Worm (Caenorhabditis elegans) whole organism, L4 larva: ENCODE data around the gene T05C12.8.

ENCODE experiments used
- ceh-82 ChIP-seq: sonication (generic microtip); optimal IDR thresholded peaks from 2 replicates; lab custom pipeline; 2017; ENCODE audit warnings: missing biosample characterization, missing genetic modification characterization
- egl-27 ChIP-seq: sonication (generic microtip); optimal IDR thresholded peaks from 3 replicates; lab custom pipeline; 2017; ENCODE audit warnings: missing biosample characterization, missing genetic modification reagents, missing genetic modification characterization
- fkh-10 ChIP-seq: fragments of 150-350 bp; optimal IDR thresholded peaks from 2 replicates; lab custom pipeline; 2014; ENCODE audit warnings: missing biosample characterization, missing genetic modification reagents, missing genetic modification characterization
- hlh-30 ChIP-seq: sonication (generic microtip); optimal IDR thresholded peaks from 2 replicates; lab custom pipeline; 2017; ENCODE audit warnings: antibody characterized with exemption, mild to moderate bottlenecking, missing genetic modification characterization, missing compliant biosample characterization; ENCODE audit not compliant: insufficient read depth
- jun-1 ChIP-seq: fragments of 150-350 bp; optimal IDR thresholded peaks from 2 replicates; lab custom pipeline; 2014; ENCODE audit warnings: missing biosample characterization, missing genetic modification reagents, missing genetic modification characterization
- lin-1 ChIP-seq: fragments of 200-800 bp; sonication (Bioruptor generic); IDR thresholded peaks from 2 replicates; pipeline ENCODE4 v1.3.6; 2022; ENCODE audit warnings: missing genetic modification reagents, missing genetic modification characterization, missing compliant biosample characterization
- lin-13 ChIP-seq: fragments of 150-350 bp; optimal IDR thresholded peaks from 2 replicates; lab custom pipeline; 2014; ENCODE audit warnings: missing biosample characterization, missing genetic modification reagents, missing genetic modification characterization
- lin-15B ChIP-seq: fragments of 150-350 bp; sonication (generic microtip); optimal IDR thresholded peaks from 3 replicates; lab custom pipeline; 2014; ENCODE audit warnings: missing biosample characterization, missing genetic modification characterization
- lir-3 ChIP-seq: sonication (generic microtip); optimal IDR thresholded peaks from 2 replicates; lab custom pipeline; 2016; ENCODE audit warnings: mild to moderate bottlenecking, missing genetic modification characterization, missing compliant biosample characterization
- nhr-10 ChIP-seq: fragments of 150-350 bp; optimal IDR thresholded peaks from 2 replicates; lab custom pipeline; 2014; ENCODE audit warnings: missing biosample characterization, missing genetic modification characterization
- nhr-6 ChIP-seq: fragments of 150-350 bp; optimal IDR thresholded peaks from 2 replicates; lab custom pipeline; 2014; ENCODE audit warnings: missing biosample characterization, missing genetic modification characterization
- pha-4 ChIP-seq, 2 experiments: fragments of 150-350 bp in 1 of 2; fragments of 200-800 bp in 1 of 2; sonication (Bioruptor generic) in 1 of 2; IDR thresholded peaks in 1 of 2; optimal IDR thresholded peaks in 1 of 2; 2 replicates each; pipeline versions ENCODE4 v1.3.6 to Lab custom; 2014 to 2022; ENCODE audit warnings: missing genetic modification characterization in 2 of 2, missing genetic modification reagents in 2 of 2, missing biosample characterization in 1 of 2, missing compliant biosample characterization in 1 of 2
- pqm-1 ChIP-seq: sonication (generic microtip); optimal IDR thresholded peaks from 2 replicates; lab custom pipeline; 2017; ENCODE audit warnings: missing biosample characterization, missing genetic modification characterization
- zag-1 ChIP-seq: fragments of 150-350 bp; optimal IDR thresholded peaks from 2 replicates; lab custom pipeline; 2014; ENCODE audit warnings: missing biosample characterization, missing genetic modification characterization

ce11 chrII:8216922-8217321 lies 26.6 kb upstream of the T05C12.8 start, which contains the start of gene ifg-1:
- TF ChIP-seq ceh-82 (tag; lab: Kevin White, UChicago) (no peak), pha-4 (GFP tag; IDR thresholded peaks at IDR 0.05; lab: Robert Waterston, UW) (no peak), pha-4 (tag; optimal IDR thresholded peaks at IDR 0.05; lab: Kevin White, UChicago) (no peak), nhr-10 (no peak), pqm-1 (no peak), zag-1 (tag; lab: Kevin White, UChicago) (no peak), lin-13 (no peak), jun-1 (tag; lab: Kevin White, UChicago) (no peak), nhr-6 (no peak), lin-1 (no peak), fkh-10 (GFP tag; lab: Kevin White, UChicago) (no peak), lir-3 (tag; lab: Kevin White, UChicago) (no peak), hlh-30 (tag; lab: Kevin White, UChicago) (no peak), lin-15B (tag; lab: Kevin White, UChicago) (no peak), egl-27 (no peak)
